Worm (Caenorhabditis elegans) whole organism, L2 larva: Measurements from ENCODE around the gene ing-3.

Experiments used
- C34F6.9 ChIP-seq: fragments of 150-350 bp; optimal IDR thresholded peaks from 2 replicates; lab custom pipeline; 2014; ENCODE audit warnings: missing biosample characterization, missing genetic modification characterization
- F13H6.1 ChIP-seq: sonication (generic microtip); optimal IDR thresholded peaks from 2 replicates; lab custom pipeline; 2016; ENCODE audit warnings: missing genetic modification characterization, missing compliant biosample characterization
- Y55F3AM.14 ChIP-seq: fragments of 200-800 bp; sonication (Bioruptor generic); optimal IDR thresholded peaks from 2 replicates; lab custom pipeline; 2018; ENCODE audit warnings: mild to moderate bottlenecking, missing genetic modification characterization, missing compliant biosample characterization
- ZK546.5 ChIP-seq: sonication (generic microtip); optimal IDR thresholded peaks from 2 replicates; lab custom pipeline; 2017; ENCODE audit warnings: missing biosample characterization, missing genetic modification characterization
- aly-2 ChIP-seq: fragments of 150-350 bp; optimal IDR thresholded peaks from 2 replicates; lab custom pipeline; 2014; ENCODE audit warnings: missing biosample characterization, missing genetic modification characterization
- ama-1 ChIP-seq: fragments of 150-350 bp; optimal IDR thresholded peaks from 2 replicates; lab custom pipeline; 2018; ENCODE audit warnings: inconsistent platforms
- blmp-1 ChIP-seq: sonication (generic microtip); optimal IDR thresholded peaks from 2 replicates; lab custom pipeline; 2017; ENCODE audit warnings: missing genetic modification characterization, mild to moderate bottlenecking, missing compliant biosample characterization, antibody characterized with exemption, moderate library complexity; ENCODE audit not compliant: insufficient read depth
- ceh-16 ChIP-seq: fragments of 150-350 bp; optimal IDR thresholded peaks from 2 replicates; lab custom pipeline; 2014; ENCODE audit warnings: missing biosample characterization, missing genetic modification characterization
- ceh-82 ChIP-seq: fragments of 150-350 bp; optimal IDR thresholded peaks from 2 replicates; lab custom pipeline; 2014; ENCODE audit warnings: missing biosample characterization, missing genetic modification characterization
- crh-2 ChIP-seq: sonication (generic microtip); optimal IDR thresholded peaks from 2 replicates; lab custom pipeline; 2017; ENCODE audit warnings: missing biosample characterization, missing genetic modification characterization
- dmd-4 ChIP-seq: sonication (generic microtip); optimal IDR thresholded peaks from 2 replicates; lab custom pipeline; 2017; ENCODE audit warnings: missing biosample characterization, missing genetic modification characterization
- egl-27 ChIP-seq: sonication (generic microtip); optimal IDR thresholded peaks from 3 replicates; lab custom pipeline; 2017; ENCODE audit warnings: missing biosample characterization, missing genetic modification reagents, missing genetic modification characterization
- elt-1 ChIP-seq: fragments of 150-350 bp; optimal IDR thresholded peaks from 2 replicates; lab custom pipeline; 2014; ENCODE audit warnings: missing biosample characterization, missing genetic modification characterization
- fos-1 ChIP-seq: fragments of 150-350 bp; optimal IDR thresholded peaks from 2 replicates; lab custom pipeline; 2014; ENCODE audit warnings: missing biosample characterization, missing genetic modification characterization
- gmeb-1 ChIP-seq: fragments of 150-350 bp; optimal IDR thresholded peaks from 2 replicates; lab custom pipeline; 2014; ENCODE audit warnings: missing biosample characterization, missing genetic modification characterization
- lin-11 ChIP-seq: fragments of 150-350 bp; sonication (generic microtip); optimal IDR thresholded peaks from 2 replicates; lab custom pipeline; 2014; ENCODE audit warnings: missing biosample characterization, missing genetic modification characterization, inconsistent platforms, mixed read lengths
- lin-13 ChIP-seq: fragments of 150-350 bp; optimal IDR thresholded peaks from 2 replicates; lab custom pipeline; 2014; ENCODE audit warnings: missing biosample characterization, missing genetic modification reagents, missing genetic modification characterization
- lsy-2 ChIP-seq, 2 experiments: fragments of 150-350 bp in 1 of 2; sonication (generic microtip) in 1 of 2; optimal IDR thresholded peaks; 2 replicates each; lab custom pipeline; 2014 to 2017; ENCODE audit warnings: missing biosample characterization in 2 of 2, missing genetic modification characterization in 2 of 2
- mab-5 ChIP-seq: fragments of 150-350 bp; optimal IDR thresholded peaks from 2 replicates; lab custom pipeline; 2014; ENCODE audit warnings: missing biosample characterization, missing genetic modification characterization
- mbf-1 ChIP-seq: sonication (generic microtip); optimal IDR thresholded peaks from 2 replicates; lab custom pipeline; 2017; ENCODE audit warnings: missing biosample characterization, missing genetic modification characterization
- mdl-1 ChIP-seq, 2 experiments: fragments of 150-350 bp in 1 of 2; sonication (generic microtip) in 1 of 2; optimal IDR thresholded peaks; 2 replicates each; lab custom pipeline; 2017; ENCODE audit warnings: missing biosample characterization in 2 of 2, missing genetic modification characterization in 2 of 2
- nhr-10 ChIP-seq: sonication (generic microtip); optimal IDR thresholded peaks from 2 replicates; lab custom pipeline; 2017; ENCODE audit warnings: missing biosample characterization, missing genetic modification characterization
- nhr-11 ChIP-seq: fragments of 150-350 bp; optimal IDR thresholded peaks from 2 replicates; lab custom pipeline; 2014; ENCODE audit warnings: missing biosample characterization, missing genetic modification characterization
- nhr-12 ChIP-seq: fragments of 150-350 bp; optimal IDR thresholded peaks from 2 replicates; lab custom pipeline; 2014; ENCODE audit warnings: missing biosample characterization, missing genetic modification characterization
- nhr-129 ChIP-seq: fragments of 150-350 bp; optimal IDR thresholded peaks from 2 replicates; lab custom pipeline; 2014; ENCODE audit warnings: missing biosample characterization, missing genetic modification characterization
- nhr-21 ChIP-seq: fragments of 150-350 bp; optimal IDR thresholded peaks from 2 replicates; lab custom pipeline; 2014; ENCODE audit warnings: missing biosample characterization, missing genetic modification characterization
- nhr-25 ChIP-seq: fragments of 150-350 bp; sonication (generic microtip); optimal IDR thresholded peaks from 3 replicates; lab custom pipeline; 2014; ENCODE audit warnings: missing biosample characterization, missing genetic modification characterization
- nhr-6 ChIP-seq: fragments of 150-350 bp; optimal IDR thresholded peaks from 2 replicates; lab custom pipeline; 2014; ENCODE audit warnings: missing biosample characterization, missing genetic modification characterization
- nhr-77 ChIP-seq: fragments of 150-350 bp; optimal IDR thresholded peaks from 2 replicates; lab custom pipeline; 2014; ENCODE audit warnings: missing biosample characterization, missing genetic modification characterization
- peb-1 ChIP-seq: fragments of 150-350 bp; optimal IDR thresholded peaks from 2 replicates; lab custom pipeline; 2014; ENCODE audit warnings: missing biosample characterization, missing genetic modification characterization
- sem-4 ChIP-seq: fragments of 150-350 bp; optimal IDR thresholded peaks from 2 replicates; lab custom pipeline; 2014; ENCODE audit warnings: missing biosample characterization, missing genetic modification reagents, missing genetic modification characterization
- skn-1 ChIP-seq: sonication (generic microtip); optimal IDR thresholded peaks from 2 replicates; lab custom pipeline; 2017; ENCODE audit warnings: missing biosample characterization, missing genetic modification characterization
- sma-3 ChIP-seq: sonication (generic microtip); optimal IDR thresholded peaks from 2 replicates; lab custom pipeline; 2016; ENCODE audit warnings: missing genetic modification reagents, missing genetic modification characterization, missing compliant biosample characterization
- sma-9 ChIP-seq, 2 experiments: fragments of 150-350 bp in 1 of 2; sonication (generic microtip) in 1 of 2; optimal IDR thresholded peaks; 2 replicates each; lab custom pipeline; 2014 to 2016; ENCODE audit warnings: missing genetic modification characterization in 2 of 2, mild to moderate bottlenecking in 1 of 2, missing biosample characterization in 1 of 2, missing compliant biosample characterization in 1 of 2, missing genetic modification reagents in 1 of 2, moderate library complexity in 1 of 2
- snpc-4 ChIP-seq: fragments of 150-350 bp; optimal IDR thresholded peaks from 2 replicates; lab custom pipeline; 2014; ENCODE audit warnings: missing biosample characterization, missing genetic modification characterization
- unc-39 ChIP-seq: fragments of 150-350 bp; optimal IDR thresholded peaks from 2 replicates; lab custom pipeline; 2014; ENCODE audit warnings: missing biosample characterization, missing genetic modification characterization
- unc-55 ChIP-seq: fragments of 150-350 bp; sonication (generic microtip); optimal IDR thresholded peaks from 3 replicates; lab custom pipeline; 2014; ENCODE audit warnings: missing biosample characterization, missing genetic modification reagents, missing genetic modification characterization
- ztf-1 ChIP-seq: fragments of 200-800 bp; sonication (Bioruptor generic); conservative IDR thresholded peaks from 2 replicates; pipeline ENCODE4 v1.3.6; 2022; ENCODE audit warnings: missing genetic modification characterization, missing compliant biosample characterization
- ztf-11 ChIP-seq: sonication (generic microtip); optimal IDR thresholded peaks from 2 replicates; lab custom pipeline; 2017; ENCODE audit warnings: missing biosample characterization, missing genetic modification characterization
- ztf-4 ChIP-seq: fragments of 150-350 bp; optimal IDR thresholded peaks from 2 replicates; lab custom pipeline; 2014; ENCODE audit warnings: missing biosample characterization, missing genetic modification characterization

The ing-3 gene

ce11 chrII:13908592-13908991 lies 32.8 kb downstream of the ing-3 start, which contains the start of gene citk-1:
Gene citk-1 (plus strand): TSS chrII:13908914.
- TF ChIP-seq ama-1 (lab: Kevin White, UChicago) (no peak), mab-5 (peak; percentile 46), nhr-77 (no peak), unc-55 (peak; percentile 92), ceh-16 (no peak), ztf-1 (GFP tag; lab: Robert Waterston, UW) (no peak), unc-39 (tag; lab: Kevin White, UChicago) (no peak), lsy-2 (tag; optimal IDR thresholded peaks at IDR 0.05; lab: Kevin White, UChicago) (peak in 1 of 2 experiments; percentile 52), egl-27 (tag; lab: Kevin White, UChicago) (peak; percentile 36), skn-1 (tag; lab: Kevin White, UChicago) (no peak), nhr-21 (no peak), sem-4 (tag; lab: Kevin White, UChicago) (no peak), ztf-11 (tag; lab: Kevin White, UChicago) (no peak), nhr-25 (tag; lab: Kevin White, UChicago) (no peak), ZK546.5 (tag; lab: Kevin White, UChicago) (no peak), sma-3 (GFP tag; lab: Kevin White, UChicago) (peak; percentile 50), dmd-4 (tag; lab: Kevin White, UChicago) (no peak), mdl-1 (tag; optimal IDR thresholded peaks at IDR 0.05; lab: Kevin White, UChicago) (no peak), snpc-4 (tag; lab: Kevin White, UChicago) (peak; percentile 68), nhr-6 (no peak), blmp-1 (peak; percentile 37), C34F6.9 (tag; lab: Kevin White, UChicago) (peak; percentile 84), nhr-12 (tag; lab: Kevin White, UChicago) (no peak), ceh-82 (tag; lab: Kevin White, UChicago) (no peak), sma-9 (GFP tag; optimal IDR thresholded peaks at IDR 0.05; lab: Kevin White, UChicago) (peak; percentile 56), sma-9 (tag; optimal IDR thresholded peaks at IDR 0.05; lab: Kevin White, UChicago) (no peak), peb-1 (no peak), ztf-4 (tag; lab: Kevin White, UChicago) (no peak), nhr-129 (tag; lab: Kevin White, UChicago) (peak; percentile 87), F13H6.1 (peak; percentile 63), nhr-11 (tag; lab: Kevin White, UChicago) (no peak), crh-2 (tag; lab: Kevin White, UChicago) (no peak), mbf-1 (tag; lab: Kevin White, UChicago) (no peak), gmeb-1 (tag; lab: Kevin White, UChicago) (peak; percentile 97), fos-1 (tag; lab: Kevin White, UChicago) (no peak), lin-11 (tag; lab: Kevin White, UChicago) (peak; percentile 71), nhr-10 (tag; lab: Kevin White, UChicago) (no peak), lin-13 (no peak), elt-1 (tag; lab: Kevin White, UChicago) (no peak)

- TF ChIP-seq nhr-77 (no peak), nhr-21 (no peak), F13H6.1 (no peak), ztf-4 (tag; lab: Kevin White, UChicago) (no peak), aly-2 (tag; lab: Kevin White, UChicago) (no peak), egl-27 (tag; lab: Kevin White, UChicago) (no peak), fos-1 (tag; lab: Kevin White, UChicago) (no peak), peb-1 (no peak), lin-13 (no peak), mab-5 (no peak), Y55F3AM.14 (no peak), ztf-11 (tag; lab: Kevin White, UChicago) (no peak), unc-55 (no peak), nhr-25 (tag; lab: Kevin White, UChicago) (no peak), mdl-1 (tag; optimal IDR thresholded peaks at IDR 0.05; lab: Kevin White, UChicago) (no peak), ztf-1 (GFP tag; lab: Robert Waterston, UW) (no peak), unc-39 (tag; lab: Kevin White, UChicago) (no peak), dmd-4 (tag; lab: Kevin White, UChicago) (no peak), ceh-16 (no peak), nhr-11 (tag; lab: Kevin White, UChicago) (no peak)
These were observed 40.2 kb downstream of the ing-3 start, which contains the start of gene mltn-3 for ce11 chrII:13916040-13916439. Gene mltn-3 (plus strand): TSS chrII:13916340.
